Fruit fly (Drosophila melanogaster): ENCODE data around the gene Sod1.

Sod1 gene

dm6 chr3L:11093046-11093520 lies 20.5 kb downstream of the Sod1 start, which contains the start of gene JIL-1 (continued):
- TF ChIP-seq az2 (GFP tag; optimal IDR thresholded peaks at IDR 0.05) (peak; percentile 48), CG3847 (GFP tag; IDR thresholded peaks at IDR 0.05) (peak; percentile 96), CG3726 (GFP tag; IDR thresholded peaks at IDR 0.05) (no peak; the same call in 2 of the 3 replicates), seq (GFP tag; IDR thresholded peaks at IDR 0.05) (no peak), CG31224 (GFP tag; IDR thresholded peaks at IDR 0.05) (peak; percentile 65), CG10321 (GFP tag; IDR thresholded peaks at IDR 0.05) (no peak), Atf3 (GFP tag; optimal IDR thresholded peaks at IDR 0.05) (no peak), CG11398 (GFP tag; optimal IDR thresholded peaks at IDR 0.05) (no peak), nmo (GFP tag; optimal IDR thresholded peaks at IDR 0.05) (peak; percentile 56), CG11723 (GFP tag; optimal IDR thresholded peaks at IDR 0.05) (peak; percentile 50), CG30403 (GFP tag; optimal IDR thresholded peaks at IDR 0.05) (peak; percentile 77), rib (GFP tag; IDR thresholded peaks at IDR 0.05) (peak; percentile 50), grau (tag; optimal IDR thresholded peaks at IDR 0.05) (peak; percentile 66), Drgx (GFP tag; IDR thresholded peaks at IDR 0.05) (peak; percentile 24; the same call in 1 of the 2 replicates), zfh2 (GFP tag; optimal IDR thresholded peaks at IDR 0.05) (peak; percentile 71), Xrp1 (GFP tag; IDR thresholded peaks at IDR 0.05) (peak; percentile 76), caup (GFP tag; optimal IDR thresholded peaks at IDR 0.05; ENCODE audit: severe bottlenecking) (peak; percentile 29), CG10274 (GFP tag; optimal IDR thresholded peaks at IDR 0.05) (no peak), NC2α (GFP tag; optimal IDR thresholded peaks at IDR 0.05) (no peak), bcd (GFP tag; optimal IDR thresholded peaks at IDR 0.05) (peak; percentile 71), CG4360 (GFP tag; IDR thresholded peaks at IDR 0.05) (peak; percentile 44), CG15011 (GFP tag; optimal IDR thresholded peaks at IDR 0.05) (no peak), HLH3B (GFP tag; IDR thresholded peaks at IDR 0.05) (peak; percentile 35; the same call in 1 of the 2 replicates), CG10267 (tag; optimal IDR thresholded peaks at IDR 0.05) (peak; percentile 96), ranshi (GFP tag; IDR thresholded peaks at IDR 0.05) (peak; percentile 63), slou (GFP tag; optimal IDR thresholded peaks at IDR 0.05) (peak; percentile 47), kni (GFP tag; optimal IDR thresholded peaks at IDR 0.05) (no peak), CG7839 (tag; optimal IDR thresholded peaks at IDR 0.05) (peak; percentile 79), CG3163 (GFP tag; optimal IDR thresholded peaks at IDR 0.05) (no peak), sim (GFP tag; IDR thresholded peaks at IDR 0.05) (no peak), CG32532 (GFP tag; IDR thresholded peaks at IDR 0.05) (peak; percentile 88), Dip2 (GFP tag; IDR thresholded peaks at IDR 0.05) (no peak), CG10654 (GFP tag; optimal IDR thresholded peaks at IDR 0.05) (peak; percentile 28), pb (GFP tag; optimal IDR thresholded peaks at IDR 0.05) (no peak), Lim3 (GFP tag; IDR thresholded peaks at IDR 0.05) (no peak), dmrt11E (tag; optimal IDR thresholded peaks at IDR 0.05) (peak; percentile 36), CG18011 (GFP tag; optimal IDR thresholded peaks at IDR 0.05) (peak; percentile 39), Kr (GFP tag; optimal IDR thresholded peaks at IDR 0.05) (no peak), Bdp1 (GFP tag; optimal IDR thresholded peaks at IDR 0.05) (peak; percentile 15), sisA (GFP tag; IDR thresholded peaks at IDR 0.05) (peak; percentile 79), fd102C (GFP tag; optimal IDR thresholded peaks at IDR 0.05) (no peak), tgo (GFP tag; IDR thresholded peaks at IDR 0.05) (peak; percentile 76), CG10147 (GFP tag; optimal IDR thresholded peaks at IDR 0.05) (peak; percentile 53), tll (GFP tag; optimal IDR thresholded peaks at IDR 0.05) (no peak), CHES-1-like (GFP tag; optimal IDR thresholded peaks at IDR 0.05) (no peak), Dek (tag; optimal IDR thresholded peaks at IDR 0.05) (peak; percentile 65), Nf-YA (GFP tag; IDR thresholded peaks at IDR 0.05) (peak; percentile 9; the same call in 1 of the 2 replicates), CG16813 (GFP tag; IDR thresholded peaks at IDR 0.05; ENCODE audit: partially characterized antibody) (peak; percentile 89), Sox102F (GFP tag; optimal IDR thresholded peaks at IDR 0.05) (peak; percentile 42), mld (GFP tag; IDR thresholded peaks at IDR 0.05; ENCODE audit: partially characterized antibody) (peak; percentile 79), cato (GFP tag; optimal IDR thresholded peaks at IDR 0.05; ENCODE audit: borderline replicate concordance) (peak; percentile 21)

Measured in whole organism, embryonic.